Worm (Caenorhabditis elegans): ENCODE data around the gene F38B6.7.

The F38B6.7 gene

ce11 chrX:6654139-6654538, 44.0 kb downstream of the F38B6.7 start:
- TF ChIP-seq ztf-29 (GFP tag; IDR thresholded peaks at IDR 0.05) = no peak
- no peak for TF ChIP-seq T22C8.4 (GFP tag; IDR thresholded peaks at IDR 0.05)
- TF ChIP-seq cog-1 (tag; optimal IDR thresholded peaks at IDR 0.05) = no peak
- no peak for TF ChIP-seq klf-2 (GFP tag; conservative IDR thresholded peaks at IDR 0.05)
- no peak for TF ChIP-seq med-1 (GFP tag; optimal IDR thresholded peaks at IDR 0.05; ENCODE audit: insufficient read depth)
- TF ChIP-seq ref-1 (GFP tag; conservative IDR thresholded peaks at IDR 0.05) = no peak
- TF ChIP-seq tab-1 (GFP tag; IDR thresholded peaks at IDR 0.05) = no peak
- TF ChIP-seq flt-1 (GFP tag; IDR thresholded peaks at IDR 0.05) = no peak

ce11 chrX:6653173-6653572, 45.0 kb downstream of the F38B6.7 start:
- TF ChIP-seq tab-1 (GFP tag; IDR thresholded peaks at IDR 0.05) (no peak), T22C8.4 (GFP tag; IDR thresholded peaks at IDR 0.05) (no peak), cog-1 (tag; optimal IDR thresholded peaks at IDR 0.05) (no peak), ztf-29 (GFP tag; IDR thresholded peaks at IDR 0.05) (no peak), med-1 (GFP tag; optimal IDR thresholded peaks at IDR 0.05; ENCODE audit: insufficient read depth) (no peak), ref-1 (GFP tag; conservative IDR thresholded peaks at IDR 0.05) (no peak), klf-2 (GFP tag; conservative IDR thresholded peaks at IDR 0.05) (no peak), ztf-23 (GFP tag; IDR thresholded peaks at IDR 0.05) (no peak), flt-1 (GFP tag; IDR thresholded peaks at IDR 0.05) (no peak)

- no peak for TF ChIP-seq med-1 (GFP tag; optimal IDR thresholded peaks at IDR 0.05; ENCODE audit: insufficient read depth)
- no peak for TF ChIP-seq flt-1 (GFP tag; IDR thresholded peaks at IDR 0.05)
- TF ChIP-seq cog-1 (tag; optimal IDR thresholded peaks at IDR 0.05) = no peak
- TF ChIP-seq ref-1 (GFP tag; conservative IDR thresholded peaks at IDR 0.05) = no peak
- TF ChIP-seq ztf-23 (GFP tag; IDR thresholded peaks at IDR 0.05) = no peak
- no peak for TF ChIP-seq klf-2 (GFP tag; conservative IDR thresholded peaks at IDR 0.05)
- TF ChIP-seq T22C8.4 (GFP tag; IDR thresholded peaks at IDR 0.05) = no peak
- TF ChIP-seq ztf-29 (GFP tag; IDR thresholded peaks at IDR 0.05) = no peak
- no peak for TF ChIP-seq tab-1 (GFP tag; IDR thresholded peaks at IDR 0.05)
Measured at ce11 chrX:6649573-6649972, 48.6 kb downstream of the F38B6.7 start.

- TF ChIP-seq klf-2 (GFP tag; conservative IDR thresholded peaks at IDR 0.05) (no peak), tab-1 (GFP tag; IDR thresholded peaks at IDR 0.05) (no peak), T22C8.4 (GFP tag; IDR thresholded peaks at IDR 0.05) (no peak), ref-1 (GFP tag; conservative IDR thresholded peaks at IDR 0.05) (no peak), flt-1 (GFP tag; IDR thresholded peaks at IDR 0.05) (no peak)
Measured at ce11 chrX:6646387-6647061, 51.6 kb downstream of the F38B6.7 start.

Data from whole organism, midembryonic.